Fruit fly (Drosophila melanogaster) whole organism, wandering third instar larva: ENCODE results near the gene CG16749.
A peak's percentile ranks its signal among the peaks of the same experiment; 100 is the strongest.

ENCODE experiments used
- Abd-B ChIP-seq: fragments of >200 bp; optimal IDR thresholded peaks from 2 replicates; lab custom pipeline; 2017; ENCODE audit warnings: missing biosample characterization, missing genetic modification characterization
- CG32264 ChIP-seq: fragments of 200-800 bp; sonication (Bioruptor generic); optimal IDR thresholded peaks from 2 replicates; lab custom pipeline; 2016; ENCODE audit warnings: missing biosample characterization, missing genetic modification characterization
- CG9705 ChIP-seq: fragments of 200-800 bp; sonication (Bioruptor generic); optimal IDR thresholded peaks from 2 replicates; lab custom pipeline; 2018; ENCODE audit warnings: missing biosample characterization, mild to moderate bottlenecking, missing genetic modification characterization
- CrebA ChIP-seq: fragments of 200-800 bp; sonication (Bioruptor generic); optimal IDR thresholded peaks from 2 replicates; lab custom pipeline; 2016; ENCODE audit warnings: missing biosample characterization, mild to moderate bottlenecking, missing genetic modification characterization, borderline replicate concordance
- Dfd ChIP-seq: fragments of >200 bp; optimal IDR thresholded peaks from 2 replicates; lab custom pipeline; 2017; ENCODE audit warnings: missing biosample characterization, missing genetic modification characterization
- Dif ChIP-seq: fragments of 200-275, 200-300 bp; sonication (Bioruptor generic); optimal IDR thresholded peaks from 2 replicates; lab custom pipeline; 2018; ENCODE audit warnings: missing biosample characterization, missing genetic modification characterization; ENCODE audit not compliant: partially characterized antibody
- GATAd ChIP-seq: sonication (Bioruptor generic); optimal IDR thresholded peaks from 2 replicates; lab custom pipeline; 2016; ENCODE audit warnings: missing biosample characterization, missing genetic modification characterization
- HLH106 ChIP-seq: fragments of 200-800 bp; optimal IDR thresholded peaks from 3 replicates; lab custom pipeline; 2019; ENCODE audit warnings: missing biosample characterization, mild to moderate bottlenecking, missing genetic modification characterization, moderate library complexity
- Hnf4 ChIP-seq: fragments of 200-800 bp; sonication (Bioruptor generic); optimal IDR thresholded peaks from 2 replicates; lab custom pipeline; 2016; ENCODE audit warnings: missing biosample characterization, mild to moderate bottlenecking, missing genetic modification characterization
- Hr78 ChIP-seq: fragments of >200 bp; optimal IDR thresholded peaks from 2 replicates; lab custom pipeline; 2017; ENCODE audit warnings: missing biosample characterization, missing genetic modification characterization
- Hr83 ChIP-seq: fragments of 200-300 bp; sonication (Bioruptor generic); optimal IDR thresholded peaks from 2 replicates; lab custom pipeline; 2016; ENCODE audit warnings: missing biosample characterization, mild to moderate bottlenecking, missing genetic modification characterization, moderate library complexity; ENCODE audit not compliant: poor library complexity, severe bottlenecking
- Jra ChIP-seq: sonication (Bioruptor generic); optimal IDR thresholded peaks from 2 replicates; lab custom pipeline; 2016; ENCODE audit warnings: missing biosample characterization, missing genetic modification characterization
- Mio ChIP-seq: sonication (Bioruptor generic); optimal IDR thresholded peaks from 2 replicates; lab custom pipeline; 2016; ENCODE audit warnings: missing biosample characterization, missing genetic modification characterization
- Myc ChIP-seq: fragments of >200 bp; optimal IDR thresholded peaks from 2 replicates; lab custom pipeline; 2017
- N ChIP-seq: fragments of >200 bp; optimal IDR thresholded peaks from 2 replicates; lab custom pipeline; 2018; ENCODE audit warnings: missing biosample characterization, missing external identifiers, missing genetic modification characterization
- OdsH ChIP-seq: fragments of 200-800 bp; sonication (Bioruptor generic); optimal IDR thresholded peaks from 2 replicates; lab custom pipeline; 2016; ENCODE audit warnings: missing biosample characterization, mild to moderate bottlenecking, missing genetic modification characterization
- Rel ChIP-seq, 2 experiments: fragments of 200-800 bp; sonication (Bioruptor generic) in 1 of 2; optimal IDR thresholded peaks; 2 replicates in 1 of 2; 3 replicates in 1 of 2; lab custom pipeline; 2016 to 2019; ENCODE audit warnings: mild to moderate bottlenecking in 2 of 2, missing biosample characterization in 2 of 2, missing genetic modification characterization in 2 of 2, moderate library complexity in 1 of 2
- Sp1 ChIP-seq: fragments of 200-800 bp; sonication (Bioruptor generic); optimal IDR thresholded peaks from 3 replicates; lab custom pipeline; 2019; ENCODE audit warnings: missing biosample characterization, mild to moderate bottlenecking, missing genetic modification characterization, moderate library complexity
- Vsx2 ChIP-seq: fragments of 200-300, 225-300 bp; sonication (Bioruptor generic); optimal IDR thresholded peaks from 2 replicates; lab custom pipeline; 2018; ENCODE audit warnings: missing biosample characterization, missing genetic modification characterization; ENCODE audit not compliant: partially characterized antibody
- br ChIP-seq: fragments of 200-800 bp; sonication (Bioruptor generic); optimal IDR thresholded peaks from 2 replicates; lab custom pipeline; 2016; ENCODE audit warnings: missing biosample characterization, missing genetic modification characterization
- brk ChIP-seq: fragments of 200-800 bp; sonication (Bioruptor generic); optimal IDR thresholded peaks from 2 replicates; lab custom pipeline; 2016; ENCODE audit warnings: missing biosample characterization, mild to moderate bottlenecking, missing genetic modification characterization
- dl ChIP-seq, 2 experiments: fragments of 175-275, 200-275 bp in 1 of 2; fragments of 200-275 bp in 1 of 2; sonication (Bioruptor generic); optimal IDR thresholded peaks; lab custom pipeline; 2018; ENCODE audit warnings: mild to moderate bottlenecking in 2 of 2, missing biosample characterization in 2 of 2, missing genetic modification characterization in 2 of 2, moderate library complexity in 2 of 2; ENCODE audit not compliant: partially characterized antibody in 2 of 2, insufficient read depth in 1 of 2
- dmrt93B ChIP-seq: fragments of 200-800 bp; sonication (Bioruptor generic); optimal IDR thresholded peaks from 2 replicates; lab custom pipeline; 2018; ENCODE audit warnings: missing biosample characterization, mild to moderate bottlenecking, missing genetic modification characterization
- dsf ChIP-seq: sonication (Bioruptor generic); optimal IDR thresholded peaks from 2 replicates; lab custom pipeline; 2016; ENCODE audit warnings: missing biosample characterization, missing genetic modification characterization, borderline replicate concordance
- ey ChIP-seq: fragments of 200-800 bp; sonication (Bioruptor generic); optimal IDR thresholded peaks from 2 replicates; lab custom pipeline; 2016; ENCODE audit warnings: missing biosample characterization, missing genetic modification characterization
- foxo ChIP-seq, 2 experiments: fragments of 200-800 bp; sonication (Bioruptor generic); optimal IDR thresholded peaks; 2 replicates in 1 of 2; 3 replicates in 1 of 2; lab custom pipeline; 2016 to 2017; ENCODE audit warnings: missing biosample characterization in 2 of 2, missing genetic modification characterization in 2 of 2
- fru ChIP-seq: fragments of 200-800 bp; sonication (Bioruptor generic); optimal IDR thresholded peaks from 3 replicates; lab custom pipeline; 2016; ENCODE audit warnings: missing biosample characterization, mild to moderate bottlenecking, missing genetic modification characterization
- h ChIP-seq: fragments of 200-800 bp; sonication (Bioruptor generic); optimal IDR thresholded peaks from 3 replicates; lab custom pipeline; 2016; ENCODE audit warnings: missing biosample characterization, mild to moderate bottlenecking, missing genetic modification characterization
- jim ChIP-seq: fragments of 175-275, 200-325 bp; sonication (Bioruptor generic); optimal IDR thresholded peaks from 2 replicates; lab custom pipeline; 2016; ENCODE audit warnings: missing biosample characterization, mild to moderate bottlenecking, missing genetic modification characterization
- lola ChIP-seq: fragments of >200 bp; optimal IDR thresholded peaks from 2 replicates; lab custom pipeline; 2017; ENCODE audit warnings: missing biosample characterization, missing genetic modification characterization
- pan ChIP-seq: fragments of >200 bp; optimal IDR thresholded peaks from 2 replicates; lab custom pipeline; 2017
- psq ChIP-seq: fragments of 200-800 bp; sonication (Bioruptor generic); optimal IDR thresholded peaks from 3 replicates; lab custom pipeline; 2017; ENCODE audit warnings: missing biosample characterization, mild to moderate bottlenecking, missing genetic modification characterization, moderate library complexity
- rgr ChIP-seq: fragments of 200-800 bp; sonication (Bioruptor generic); optimal IDR thresholded peaks from 3 replicates; lab custom pipeline; 2016; ENCODE audit warnings: missing biosample characterization, mild to moderate bottlenecking, missing genetic modification characterization
- sage ChIP-seq: fragments of 200-800 bp; sonication (Bioruptor generic); optimal IDR thresholded peaks from 2 replicates; lab custom pipeline; 2016; ENCODE audit warnings: missing biosample characterization, mild to moderate bottlenecking, missing genetic modification characterization
- sv ChIP-seq: fragments of 200-800 bp; sonication (Bioruptor generic); optimal IDR thresholded peaks from 3 replicates; lab custom pipeline; 2016; ENCODE audit warnings: missing biosample characterization, missing genetic modification characterization
- tai ChIP-seq: sonication (Bioruptor generic); optimal IDR thresholded peaks from 2 replicates; lab custom pipeline; 2016; ENCODE audit warnings: missing biosample characterization, missing genetic modification characterization
- usp ChIP-seq: fragments of >200 bp; optimal IDR thresholded peaks from 2 replicates; lab custom pipeline; 2017; ENCODE audit warnings: missing biosample characterization, missing genetic modification characterization
- woc ChIP-seq: sonication (Bioruptor generic); optimal IDR thresholded peaks from 2 replicates; lab custom pipeline; 2016; ENCODE audit warnings: missing biosample characterization, mild to moderate bottlenecking, missing genetic modification characterization

The CG16749 gene

DNA sequence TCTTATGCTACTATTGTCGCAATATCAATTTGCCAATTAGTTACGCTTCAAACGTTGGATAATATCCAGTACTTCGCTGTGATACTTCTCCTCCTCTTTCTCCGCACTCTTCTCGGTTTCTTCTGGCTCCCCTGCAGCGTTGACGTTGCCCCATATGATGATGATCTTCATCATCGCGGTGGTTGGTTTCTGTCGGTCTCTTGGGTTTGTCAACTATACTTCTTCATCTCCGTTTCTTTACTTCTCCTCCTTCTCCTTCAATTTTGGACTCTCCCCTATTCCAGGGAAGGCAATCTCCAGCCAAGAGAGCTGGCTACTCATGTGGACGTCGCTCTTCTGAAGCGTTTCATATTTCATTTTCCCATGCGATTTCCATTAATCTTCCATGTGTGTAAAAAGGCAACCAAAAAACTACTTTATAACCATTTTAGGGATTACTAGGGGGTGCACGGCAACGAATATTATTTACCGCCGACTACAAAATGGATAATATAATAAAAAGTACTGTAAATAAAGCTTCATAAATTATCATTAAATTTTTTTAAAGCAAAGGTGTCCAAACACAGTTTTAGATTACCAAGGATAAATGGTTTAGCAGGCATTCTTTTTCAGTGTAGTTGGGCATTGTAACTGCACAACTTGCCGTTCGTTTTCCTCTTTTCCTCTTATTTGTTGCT is 16.2 kb upstream of the CG16749 start:
- TF ChIP-seq Abd-B (GFP tag; lab: Kevin White, UChicago), result no peak
- no peak for TF ChIP-seq Hr83 (GFP tag; lab: Kevin White, UChicago)
- peak; percentile 72 for TF ChIP-seq br (GFP tag; lab: Kevin White, UChicago)
- TF ChIP-seq jim, result no peak
- peak in 1 of 2 experiments; percentile 80 for TF ChIP-seq foxo (GFP tag; optimal IDR thresholded peaks at IDR 0.05; lab: Kevin White, UChicago)
- peak; percentile 18 for TF ChIP-seq Jra (GFP tag; lab: Kevin White, UChicago)
- peak; percentile 57 for TF ChIP-seq brk (GFP tag; lab: Kevin White, UChicago)
- TF ChIP-seq OdsH (GFP tag; lab: Kevin White, UChicago), result peak; percentile 79
- TF ChIP-seq GATAd (GFP tag; lab: Kevin White, UChicago), result no peak
- TF ChIP-seq h (GFP tag; lab: Kevin White, UChicago), result peak; percentile 84
- no peak for TF ChIP-seq N (GFP tag; lab: Kevin White, UChicago)
- no peak for TF ChIP-seq Dfd (GFP tag; lab: Kevin White, UChicago)
- no peak for TF ChIP-seq dsf (GFP tag; lab: Kevin White, UChicago)
- TF ChIP-seq Dif (GFP tag; lab: Kevin White, UChicago), result peak; percentile 9
- TF ChIP-seq psq (GFP tag; lab: Kevin White, UChicago), result peak; percentile 93
- TF ChIP-seq Hr78, result no peak
- peak; percentile 74 for TF ChIP-seq woc (GFP tag; lab: Kevin White, UChicago)
- peak; percentile 46 for TF ChIP-seq dmrt93B (GFP tag; lab: Kevin White, UChicago)
- TF ChIP-seq tai, result peak; percentile 48
- no peak for TF ChIP-seq dl (GFP tag; optimal IDR thresholded peaks at IDR 0.05; lab: Kevin White, UChicago; ENCODE audit: insufficient read depth in 1 of 2, partially characterized antibody in 2 of 2)
- TF ChIP-seq Sp1 (GFP tag; lab: Kevin White, UChicago), result peak; percentile 75
- peak; percentile 42 for TF ChIP-seq Hnf4 (GFP tag; lab: Kevin White, UChicago)
- TF ChIP-seq ey (GFP tag; lab: Kevin White, UChicago), result peak; percentile 80
- TF ChIP-seq fru (GFP tag; lab: Kevin White, UChicago), result peak; percentile 81
- peak; percentile 67 for TF ChIP-seq HLH106
- peak; percentile 36 for TF ChIP-seq CG32264
- no peak for TF ChIP-seq Myc (lab: Kevin White, UChicago)
- TF ChIP-seq sage (GFP tag; lab: Kevin White, UChicago), result peak; percentile 60
- TF ChIP-seq Rel (GFP tag; optimal IDR thresholded peaks at IDR 0.05; lab: Kevin White, UChicago), result no peak
- no peak for TF ChIP-seq Rel (tag; optimal IDR thresholded peaks at IDR 0.05; lab: Kevin White, UChicago)
- peak; percentile 78 for TF ChIP-seq rgr (GFP tag; lab: Kevin White, UChicago)
- TF ChIP-seq CG9705 (GFP tag; lab: Kevin White, UChicago), result no peak

DNA sequence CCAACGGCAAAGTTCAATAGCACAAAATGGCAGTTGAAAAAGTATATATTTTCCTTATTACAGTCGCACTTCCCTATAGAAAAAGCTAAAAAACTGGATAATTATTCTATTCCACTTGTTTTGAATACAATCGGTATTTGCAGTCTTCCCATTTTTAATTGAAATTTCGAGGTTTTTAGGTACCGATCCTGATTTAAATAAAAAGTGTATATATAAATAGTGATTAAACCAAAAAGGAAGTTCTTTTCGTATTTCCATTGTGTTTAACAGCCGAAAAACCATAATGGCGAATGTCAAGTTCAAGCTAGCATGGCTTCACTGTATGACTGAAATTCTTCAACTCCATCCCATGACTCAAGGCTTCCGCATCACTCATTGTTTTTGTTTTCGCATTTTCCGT is 14.9 kb upstream of the CG16749 start:
- no peak for TF ChIP-seq rgr (GFP tag; lab: Kevin White, UChicago)
- TF ChIP-seq woc (GFP tag; lab: Kevin White, UChicago), result no peak
- TF ChIP-seq lola (GFP tag; lab: Kevin White, UChicago), result no peak
- no peak for TF ChIP-seq Hnf4 (GFP tag; lab: Kevin White, UChicago)
- no peak for TF ChIP-seq N (GFP tag; lab: Kevin White, UChicago)
- TF ChIP-seq brk (GFP tag; lab: Kevin White, UChicago), result no peak
- TF ChIP-seq HLH106, result peak; percentile 13
- no peak for TF ChIP-seq pan (lab: Kevin White, UChicago)
- peak in 1 of 2 experiments; percentile 35 for TF ChIP-seq foxo (GFP tag; optimal IDR thresholded peaks at IDR 0.05; lab: Kevin White, UChicago)
- TF ChIP-seq jim, result no peak
- no peak for TF ChIP-seq sv (GFP tag; lab: Kevin White, UChicago)
- no peak for TF ChIP-seq Dfd (GFP tag; lab: Kevin White, UChicago)
- peak; percentile 2 for TF ChIP-seq Sp1 (GFP tag; lab: Kevin White, UChicago)
- no peak for TF ChIP-seq tai
- TF ChIP-seq br (GFP tag; lab: Kevin White, UChicago), result peak; percentile 27
- no peak for TF ChIP-seq psq (GFP tag; lab: Kevin White, UChicago)
- TF ChIP-seq Jra (GFP tag; lab: Kevin White, UChicago), result no peak
- no peak for TF ChIP-seq OdsH (GFP tag; lab: Kevin White, UChicago)
- no peak for TF ChIP-seq Dif (GFP tag; lab: Kevin White, UChicago)
- TF ChIP-seq Mio (GFP tag; lab: Kevin White, UChicago), result no peak
- TF ChIP-seq h (GFP tag; lab: Kevin White, UChicago), result no peak
- TF ChIP-seq CG9705 (GFP tag; lab: Kevin White, UChicago), result no peak
- no peak for TF ChIP-seq Rel (GFP tag; optimal IDR thresholded peaks at IDR 0.05; lab: Kevin White, UChicago)
- TF ChIP-seq Rel (tag; optimal IDR thresholded peaks at IDR 0.05; lab: Kevin White, UChicago), result no peak
- TF ChIP-seq dsf (GFP tag; lab: Kevin White, UChicago), result no peak
- no peak for TF ChIP-seq usp (GFP tag; lab: Kevin White, UChicago)
- no peak for TF ChIP-seq Hr78
- no peak for TF ChIP-seq sage (GFP tag; lab: Kevin White, UChicago)
- TF ChIP-seq ey (GFP tag; lab: Kevin White, UChicago), result peak; percentile 11
- no peak for TF ChIP-seq Hr83 (GFP tag; lab: Kevin White, UChicago)
- TF ChIP-seq fru (GFP tag; lab: Kevin White, UChicago), result peak; percentile 11
- no peak for TF ChIP-seq dl (GFP tag; optimal IDR thresholded peaks at IDR 0.05; lab: Kevin White, UChicago; ENCODE audit: insufficient read depth in 1 of 2, partially characterized antibody in 2 of 2)
- no peak for TF ChIP-seq GATAd (GFP tag; lab: Kevin White, UChicago)
- TF ChIP-seq dmrt93B (GFP tag; lab: Kevin White, UChicago), result no peak
- no peak for TF ChIP-seq CG32264
- TF ChIP-seq CrebA (GFP tag; lab: Kevin White, UChicago), result no peak
- no peak for TF ChIP-seq Vsx2 (GFP tag; lab: Kevin White, UChicago)
- no peak for TF ChIP-seq Abd-B (GFP tag; lab: Kevin White, UChicago)
- no peak for TF ChIP-seq Myc (lab: Kevin White, UChicago)
- TF ChIP-seq, all 38 proteins: peak for 6
